Worm (Caenorhabditis elegans) whole organism, young adult: ENCODE data around the gene dnpp-1.

Source experiments
- F10E7.11 ChIP-seq: sonication (generic microtip); optimal IDR thresholded peaks from 2 replicates; lab custom pipeline; 2017; ENCODE audit warnings: mild to moderate bottlenecking, missing genetic modification characterization, moderate library complexity, missing compliant biosample characterization
- F23B12.7 ChIP-seq: sonication (generic microtip); optimal IDR thresholded peaks from 2 replicates; lab custom pipeline; 2017; ENCODE audit warnings: missing genetic modification characterization, mild to moderate bottlenecking, missing compliant biosample characterization, antibody characterized with exemption, moderate library complexity; ENCODE audit not compliant: insufficient read depth
- F33H1.4 ChIP-seq: fragments of 200-800 bp; sonication (Bioruptor generic); IDR thresholded peaks from 2 replicates; pipeline ENCODE4 v1.3.6; 2022; ENCODE audit warnings: missing genetic modification reagents, missing genetic modification characterization, missing compliant biosample characterization
- F37B4.10 ChIP-seq: fragments of 200-800 bp; sonication (Bioruptor generic); IDR thresholded peaks from 2 replicates; pipeline ENCODE4 v1.3.6; 2022; ENCODE audit warnings: missing genetic modification characterization, missing compliant biosample characterization
- F39B2.1 ChIP-seq: fragments of 200-800 bp; sonication (Bioruptor generic); IDR thresholded peaks from 2 replicates; pipeline ENCODE4 v1.3.6; 2022; ENCODE audit warnings: missing genetic modification reagents, missing genetic modification characterization, missing compliant biosample characterization
- F49E8.2 ChIP-seq: sonication (generic microtip); optimal IDR thresholded peaks from 3 replicates; lab custom pipeline; 2017; ENCODE audit warnings: missing genetic modification characterization, mild to moderate bottlenecking, missing compliant biosample characterization, antibody characterized with exemption, moderate library complexity; ENCODE audit not compliant: insufficient read depth
- K12H6.12 ChIP-seq: fragments of 200-800 bp; sonication (Bioruptor generic); optimal IDR thresholded peaks from 2 replicates; lab custom pipeline; 2018; ENCODE audit warnings: mild to moderate bottlenecking, missing genetic modification characterization, missing compliant biosample characterization
- T26A5.8 ChIP-seq: sonication (generic microtip); optimal IDR thresholded peaks from 2 replicates; lab custom pipeline; 2016; ENCODE audit warnings: missing genetic modification characterization, missing compliant biosample characterization
- akir-1 ChIP-seq: fragments of 200-800 bp; sonication (Bioruptor generic); optimal IDR thresholded peaks from 2 replicates; lab custom pipeline; 2018; ENCODE audit warnings: mild to moderate bottlenecking, missing genetic modification characterization, moderate library complexity, missing compliant biosample characterization
- ama-1 ChIP-seq, 3 experiments: fragments of 150-350 bp in 1 of 3; sonication (generic microtip) in 2 of 3; optimal IDR thresholded peaks; 2 replicates each; lab custom pipeline; 2014 to 2018; ENCODE audit warnings: missing biosample characterization in 2 of 3, missing genetic modification characterization in 2 of 3, missing genetic modification reagents in 2 of 3
- aptf-2 ChIP-seq: fragments of 200-800 bp; sonication (Bioruptor generic); conservative IDR thresholded peaks from 2 replicates; pipeline ENCODE4 v1.3.6; 2022; ENCODE audit warnings: missing genetic modification reagents, missing genetic modification characterization, missing compliant biosample characterization
- aptf-3 ChIP-seq: fragments of 200-800 bp; sonication (Bioruptor generic); IDR thresholded peaks from 2 replicates; pipeline ENCODE4 v1.3.6; 2022; ENCODE audit warnings: missing genetic modification characterization, missing compliant biosample characterization
- attf-3 ChIP-seq: fragments of 200-800 bp; sonication (Bioruptor generic); conservative IDR thresholded peaks from 2 replicates; pipeline ENCODE4 v1.3.6; 2022; ENCODE audit warnings: missing genetic modification reagents, missing genetic modification characterization, missing compliant biosample characterization
- attf-5 ChIP-seq: fragments of 200-800 bp; sonication (Bioruptor generic); optimal IDR thresholded peaks from 2 replicates; lab custom pipeline; 2018; ENCODE audit warnings: mild to moderate bottlenecking, missing genetic modification characterization, missing compliant biosample characterization
- cebp-1 ChIP-seq, 2 experiments: fragments of 200-800 bp in 1 of 2; sonication (Bioruptor generic) in 1 of 2; sonication (generic microtip) in 1 of 2; IDR thresholded peaks in 1 of 2; optimal IDR thresholded peaks in 1 of 2; 2 replicates each; pipeline versions ENCODE4 v1.3.6 to Lab custom; 2017 to 2022; ENCODE audit warnings: missing compliant biosample characterization in 2 of 2, missing genetic modification characterization in 2 of 2, mild to moderate bottlenecking in 1 of 2, missing genetic modification reagents in 1 of 2, moderate library complexity in 1 of 2
- cebp-2 ChIP-seq: fragments of 200-800 bp; sonication (Bioruptor generic); IDR thresholded peaks from 2 replicates; pipeline ENCODE4 v1.3.6; 2022; ENCODE audit warnings: missing genetic modification characterization, missing compliant biosample characterization
- ceh-27 ChIP-seq: fragments of 200-800 bp; sonication (Bioruptor generic); optimal IDR thresholded peaks from 2 replicates; lab custom pipeline; 2018; ENCODE audit warnings: mild to moderate bottlenecking, missing genetic modification characterization, moderate library complexity, missing compliant biosample characterization
- die-1 ChIP-seq: sonication (generic microtip); optimal IDR thresholded peaks from 2 replicates; lab custom pipeline; 2016; ENCODE audit warnings: missing genotype, mild to moderate bottlenecking, missing genetic modification characterization, missing compliant biosample characterization
- dpl-1 ChIP-seq: fragments of 150-350 bp; optimal IDR thresholded peaks from 2 replicates; lab custom pipeline; 2014; ENCODE audit warnings: missing biosample characterization, missing genetic modification reagents, missing genetic modification characterization
- efl-1 ChIP-seq: fragments of 150-350 bp; optimal IDR thresholded peaks from 2 replicates; lab custom pipeline; 2014; ENCODE audit warnings: missing biosample characterization, missing genetic modification reagents, missing genetic modification characterization
- ekl-4 ChIP-seq: fragments of 200-800 bp; sonication (Bioruptor generic); IDR thresholded peaks from 2 replicates; pipeline ENCODE4 v1.3.6; 2022; ENCODE audit warnings: missing genetic modification reagents, missing genetic modification characterization, missing compliant biosample characterization
- gei-17 ChIP-seq: fragments of 200-800 bp; sonication (Bioruptor generic); optimal IDR thresholded peaks from 2 replicates; lab custom pipeline; 2018; ENCODE audit warnings: mild to moderate bottlenecking, missing genetic modification characterization, missing compliant biosample characterization
- hmg-1.2 ChIP-seq: fragments of 200-800 bp; sonication (Bioruptor generic); IDR thresholded peaks from 2 replicates; pipeline ENCODE4 v1.3.6; 2022; ENCODE audit warnings: missing genetic modification reagents, missing genetic modification characterization, missing compliant biosample characterization
- let-526 ChIP-seq: fragments of 200-800 bp; sonication (Bioruptor generic); IDR thresholded peaks from 2 replicates; pipeline ENCODE4 v1.3.6; 2022; ENCODE audit warnings: missing genetic modification reagents, missing genetic modification characterization, missing compliant biosample characterization
- lin-26 ChIP-seq: fragments of 200-800 bp; sonication (Bioruptor generic); IDR thresholded peaks from 2 replicates; pipeline ENCODE4 v1.3.6; 2022; ENCODE audit warnings: missing genetic modification reagents, missing genetic modification characterization, missing compliant biosample characterization
- lin-35 ChIP-seq, 3 experiments: fragments of 150-350 bp in 2 of 3; sonication (generic microtip) in 1 of 3; optimal IDR thresholded peaks; 2 replicates each; lab custom pipeline; 2014 to 2018; ENCODE audit warnings: missing biosample characterization in 3 of 3, missing genetic modification characterization in 3 of 3, missing genetic modification reagents in 3 of 3
- lin-54 ChIP-seq: fragments of 200-800 bp; sonication (Bioruptor generic); optimal IDR thresholded peaks from 2 replicates; lab custom pipeline; 2018; ENCODE audit warnings: mild to moderate bottlenecking, missing genetic modification characterization, missing compliant biosample characterization
- lsl-1 ChIP-seq: fragments of 200-800 bp; sonication (Bioruptor generic); optimal IDR thresholded peaks from 2 replicates; lab custom pipeline; 2018; ENCODE audit warnings: mild to moderate bottlenecking, missing genetic modification characterization, moderate library complexity, missing compliant biosample characterization
- madf-10 ChIP-seq: sonication (generic microtip); optimal IDR thresholded peaks from 2 replicates; lab custom pipeline; 2016; ENCODE audit warnings: mild to moderate bottlenecking, missing genetic modification characterization, missing compliant biosample characterization
- madf-6 ChIP-seq: fragments of 200-800 bp; sonication (Bioruptor generic); IDR thresholded peaks from 2 replicates; pipeline ENCODE4 v1.3.6; 2022; ENCODE audit warnings: missing genetic modification reagents, missing genetic modification characterization, missing compliant biosample characterization
- nfya-1 ChIP-seq: sonication (generic microtip); optimal IDR thresholded peaks from 2 replicates; lab custom pipeline; 2017; ENCODE audit warnings: antibody characterized with exemption, missing compliant biosample characterization, missing genetic modification characterization, borderline replicate concordance; ENCODE audit not compliant: insufficient read depth
- nhr-120 ChIP-seq: fragments of 200-800 bp; sonication (Bioruptor generic); IDR thresholded peaks from 2 replicates; pipeline ENCODE4 v1.3.6; 2022; ENCODE audit warnings: missing genetic modification characterization, missing compliant biosample characterization
- nhr-90 ChIP-seq: sonication (generic microtip); optimal IDR thresholded peaks from 2 replicates; lab custom pipeline; 2016; ENCODE audit warnings: missing genotype, mild to moderate bottlenecking, missing genetic modification characterization, missing compliant biosample characterization
- pbrm-1 ChIP-seq: fragments of 200-800 bp; sonication (Bioruptor generic); IDR thresholded peaks from 2 replicates; pipeline ENCODE4 v1.3.6; 2022; ENCODE audit warnings: missing genetic modification reagents, missing genetic modification characterization, missing compliant biosample characterization
- rcor-1 ChIP-seq: fragments of 200-800 bp; sonication (Bioruptor generic); IDR thresholded peaks from 2 replicates; pipeline ENCODE4 v1.3.6; 2022; ENCODE audit warnings: missing genetic modification reagents, missing genetic modification characterization, missing compliant biosample characterization
- snpc-3.4 ChIP-seq: sonication (generic microtip); optimal IDR thresholded peaks from 2 replicates; lab custom pipeline; 2017; ENCODE audit warnings: missing genetic modification characterization, mild to moderate bottlenecking, missing compliant biosample characterization, antibody characterized with exemption, moderate library complexity, missing genotype, missing genetic modification reagents
- snpc-4 ChIP-seq, 5 experiments: fragments of 150-350 bp in 1 of 5; sonication (generic microtip) in 4 of 5; optimal IDR thresholded peaks; 2 replicates each; lab custom pipeline; 2014 to 2018; ENCODE audit warnings: missing genetic modification characterization in 5 of 5, missing biosample characterization in 3 of 5, antibody characterized with exemption in 2 of 5, mild to moderate bottlenecking in 2 of 5, missing compliant biosample characterization in 2 of 5, missing genotype in 2 of 5, moderate library complexity in 2 of 5, missing genetic modification reagents in 1 of 5
- tbp1 ChIP-seq: fragments of 200-800 bp; sonication (Bioruptor generic); optimal IDR thresholded peaks from 2 replicates; lab custom pipeline; 2018; ENCODE audit warnings: mild to moderate bottlenecking, missing genetic modification characterization, missing compliant biosample characterization
- xnd-1 ChIP-seq: sonication (generic microtip); optimal IDR thresholded peaks from 2 replicates; lab custom pipeline; 2016; ENCODE audit warnings: missing genotype, missing genetic modification reagents, missing genetic modification characterization, missing compliant biosample characterization
- zfh-2 ChIP-seq: fragments of 200-800 bp; sonication (Bioruptor generic); conservative IDR thresholded peaks from 2 replicates; pipeline ENCODE4 v1.3.6; 2022; ENCODE audit warnings: missing genetic modification reagents, missing genetic modification characterization, missing compliant biosample characterization
- zim-3 ChIP-seq: sonication (generic microtip); optimal IDR thresholded peaks from 2 replicates; lab custom pipeline; 2017; ENCODE audit warnings: mild to moderate bottlenecking, missing genetic modification characterization, moderate library complexity, missing compliant biosample characterization
- ztf-18 ChIP-seq: sonication (generic microtip); optimal IDR thresholded peaks from 2 replicates; lab custom pipeline; 2016; ENCODE audit warnings: missing genotype, mild to moderate bottlenecking, missing genetic modification characterization, missing compliant biosample characterization

dnpp-1 gene

ce11 chrIII:5855637-5856179, 7.9 kb downstream of the dnpp-1 start, which contains the start of the genes cct-6 and alh-9 (continued):
- TF ChIP-seq aptf-2 (GFP tag; lab: Robert Waterston, UW) (no peak), efl-1 (GFP tag; lab: Kevin White, UChicago) (peak; percentile 70), K12H6.12 (tag; lab: Kevin White, UChicago) (peak; percentile 37), F39B2.1 (GFP tag; lab: Robert Waterston, UW) (no peak), die-1 (tag; lab: Kevin White, UChicago) (no peak), hmg-1.2 (GFP tag; lab: Robert Waterston, UW) (peak; percentile 37; the same call in 1 of the 2 replicates), snpc-4 (GFP tag; optimal IDR thresholded peaks at IDR 0.05; lab: Kevin White, UChicago) (no peak), snpc-4 (tag; optimal IDR thresholded peaks at IDR 0.05; lab: Kevin White, UChicago) (peak in 3 of 4 experiments; percentile 19 to 30 (median 22)), attf-3 (GFP tag; lab: Robert Waterston, UW) (no peak), tbp1 (peak; percentile 44), cebp-1 (GFP tag; IDR thresholded peaks at IDR 0.05; lab: Robert Waterston, UW) (peak; percentile 68; the same call in 1 of the 2 replicates), cebp-1 (tag; optimal IDR thresholded peaks at IDR 0.05; lab: Kevin White, UChicago) (peak; percentile 94), cebp-2 (GFP tag; lab: Robert Waterston, UW) (no peak), let-526 (no peak), lsl-1 (GFP tag; lab: Kevin White, UChicago) (peak; percentile 55), zfh-2 (no peak), akir-1 (no peak), ekl-4 (GFP tag; lab: Robert Waterston, UW) (peak; percentile 23; the same call in 1 of the 2 replicates), ceh-27 (GFP tag; lab: Kevin White, UChicago) (peak; percentile 35), attf-5 (GFP tag; lab: Kevin White, UChicago) (peak; percentile 64), F33H1.4 (GFP tag; lab: Robert Waterston, UW) (peak; percentile 93), madf-6 (GFP tag; lab: Robert Waterston, UW) (peak; percentile 62; the same call in 1 of the 2 replicates)

DNA sequence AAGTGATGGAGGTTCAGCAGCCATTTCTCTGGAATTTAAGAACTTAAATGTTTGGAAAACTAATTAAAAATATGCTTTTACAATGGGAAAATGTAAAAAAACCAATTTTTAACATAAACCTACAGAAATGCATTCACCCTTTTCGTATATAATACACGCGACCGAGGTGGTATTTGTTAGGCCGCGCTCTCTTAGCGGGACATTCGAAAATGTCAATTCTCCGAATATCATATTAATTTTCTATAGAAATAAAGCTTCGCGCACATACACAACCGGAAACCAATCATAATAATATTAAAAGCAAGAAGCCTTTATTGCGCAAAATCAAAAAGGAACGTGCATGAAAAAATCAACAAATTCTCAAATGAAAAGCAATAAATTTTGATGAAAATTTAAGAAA, 10.4 kb downstream of the dnpp-1 start, which contains the start of gene ddx-23:
Gene ddx-23 (minus strand): TSS at position 30 of the 400 bp plus-strand sequence.
- TF ChIP-seq nfya-1 (tag; lab: Kevin White, UChicago) (no peak), zim-3 (no peak), F10E7.11 (peak; percentile 58), lin-35 (GFP tag; optimal IDR thresholded peaks at IDR 0.05; lab: Kevin White, UChicago) (peak in 1 of 3 experiments; percentile 61), dpl-1 (peak; percentile 8), snpc-3.4 (tag; lab: Kevin White, UChicago) (peak; percentile 69), aptf-3 (GFP tag; lab: Robert Waterston, UW) (0 out of 2 replicates have a peak, but pooled peaks have one; percentile 51), F39B2.1 (GFP tag; lab: Robert Waterston, UW) (peak; percentile 68; the same call in 1 of the 2 replicates), lin-54 (GFP tag; lab: Kevin White, UChicago) (peak; percentile 35), pbrm-1 (GFP tag; lab: Robert Waterston, UW) (0 out of 2 replicates have a peak, but pooled peaks have one; percentile 37), gei-17 (GFP tag; lab: Kevin White, UChicago) (peak; percentile 12), attf-5 (GFP tag; lab: Kevin White, UChicago) (peak; percentile 9), nhr-120 (GFP tag; lab: Robert Waterston, UW) (no peak), tbp1 (peak; percentile 45), F49E8.2 (tag; lab: Kevin White, UChicago) (peak; percentile 30), ztf-18 (tag; lab: Kevin White, UChicago) (peak; percentile 15), madf-10 (tag; lab: Kevin White, UChicago) (no peak), lin-26 (GFP tag; lab: Robert Waterston, UW) (peak; percentile 28; the same call in 1 of the 2 replicates), madf-6 (GFP tag; lab: Robert Waterston, UW) (peak; percentile 68), F23B12.7 (tag; lab: Kevin White, UChicago) (no peak), xnd-1 (tag; lab: Kevin White, UChicago) (peak; percentile 38), nhr-90 (tag; lab: Kevin White, UChicago) (peak; percentile 27), F37B4.10 (GFP tag; lab: Robert Waterston, UW) (no peak), snpc-4 (GFP tag; optimal IDR thresholded peaks at IDR 0.05; lab: Kevin White, UChicago) (no peak), snpc-4 (tag; optimal IDR thresholded peaks at IDR 0.05; lab: Kevin White, UChicago) (peak in 2 of 4 experiments; percentile 40 to 45), aptf-2 (GFP tag; lab: Robert Waterston, UW) (no peak), T26A5.8 (tag; lab: Kevin White, UChicago) (no peak), rcor-1 (GFP tag; lab: Robert Waterston, UW) (no peak), lsl-1 (GFP tag; lab: Kevin White, UChicago) (peak; percentile 37), efl-1 (GFP tag; lab: Kevin White, UChicago) (peak; percentile 12), ama-1 (optimal IDR thresholded peaks at IDR 0.05; lab: Kevin White, UChicago) (peak; percentile 23), ama-1 (GFP tag; optimal IDR thresholded peaks at IDR 0.05; lab: Kevin White, UChicago) (peak; percentile 14 to 53)
